Fruit fly (Drosophila melanogaster): ENCODE measurements around the gene IntS11.

IntS11 gene

dm6 chr3R:29785242-29785641, 40.1 kb downstream of the IntS11 start:
- TF ChIP-seq dmrt93B (GFP tag; optimal IDR thresholded peaks at IDR 0.05): no peak
- no peak for TF ChIP-seq Rel (GFP tag; optimal IDR thresholded peaks at IDR 0.05)
- TF ChIP-seq Rel (tag; optimal IDR thresholded peaks at IDR 0.05): peak; percentile 95
- no peak for TF ChIP-seq Vsx2 (GFP tag; optimal IDR thresholded peaks at IDR 0.05; ENCODE audit: partially characterized antibody)

dm6 chr3R:29786016-29786996, 41.2 kb downstream of the IntS11 start:
- peak; percentile 75 for TF ChIP-seq Hnf4 (GFP tag; optimal IDR thresholded peaks at IDR 0.05)
- TF ChIP-seq Dfd (GFP tag; optimal IDR thresholded peaks at IDR 0.05): no peak
- no peak for TF ChIP-seq jim (GFP tag; optimal IDR thresholded peaks at IDR 0.05)
- no peak for TF ChIP-seq Mio (GFP tag; optimal IDR thresholded peaks at IDR 0.05)
- peak; percentile 61 for TF ChIP-seq Hr83 (GFP tag; optimal IDR thresholded peaks at IDR 0.05; ENCODE audit: poor library complexity, severe bottlenecking)
- peak; percentile 55 for TF ChIP-seq rgr (GFP tag; optimal IDR thresholded peaks at IDR 0.05)
- TF ChIP-seq h (GFP tag; optimal IDR thresholded peaks at IDR 0.05): peak; percentile 65
- TF ChIP-seq N (GFP tag; optimal IDR thresholded peaks at IDR 0.05): no peak
- peak; percentile 21 for TF ChIP-seq brk (GFP tag; optimal IDR thresholded peaks at IDR 0.05)
- TF ChIP-seq CG32264 (GFP tag; optimal IDR thresholded peaks at IDR 0.05): peak; percentile 59
- TF ChIP-seq Dif (GFP tag; optimal IDR thresholded peaks at IDR 0.05; ENCODE audit: partially characterized antibody): no peak
- peak in 1 of 2 experiments; percentile 85 for TF ChIP-seq foxo (GFP tag; optimal IDR thresholded peaks at IDR 0.05)
- no peak for TF ChIP-seq lola (GFP tag; optimal IDR thresholded peaks at IDR 0.05)
- TF ChIP-seq GATAd (GFP tag; optimal IDR thresholded peaks at IDR 0.05): no peak
- peak; percentile 71 for TF ChIP-seq dmrt93B (GFP tag; optimal IDR thresholded peaks at IDR 0.05)
- no peak for TF ChIP-seq sv (GFP tag; optimal IDR thresholded peaks at IDR 0.05)
- TF ChIP-seq Abd-B (GFP tag; optimal IDR thresholded peaks at IDR 0.05): no peak
- peak; percentile 55 for TF ChIP-seq OdsH (GFP tag; optimal IDR thresholded peaks at IDR 0.05)
- TF ChIP-seq Rel (GFP tag; optimal IDR thresholded peaks at IDR 0.05): peak; percentile 13
- TF ChIP-seq Rel (tag; optimal IDR thresholded peaks at IDR 0.05): peak; percentile 52
- peak; percentile 65 for TF ChIP-seq br (GFP tag; optimal IDR thresholded peaks at IDR 0.05)
- TF ChIP-seq Myc (optimal IDR thresholded peaks at IDR 0.05): no peak
- TF ChIP-seq woc (GFP tag; optimal IDR thresholded peaks at IDR 0.05): peak; percentile 70
- peak; percentile 21 for TF ChIP-seq psq (GFP tag; optimal IDR thresholded peaks at IDR 0.05)
- no peak for TF ChIP-seq dsf (GFP tag; optimal IDR thresholded peaks at IDR 0.05; ENCODE audit: borderline replicate concordance)
- TF ChIP-seq Hr78 (GFP tag; optimal IDR thresholded peaks at IDR 0.05): no peak
- TF ChIP-seq Jra (GFP tag; optimal IDR thresholded peaks at IDR 0.05): peak; percentile 27
- no peak for TF ChIP-seq Vsx2 (GFP tag; optimal IDR thresholded peaks at IDR 0.05; ENCODE audit: partially characterized antibody)
- no peak for TF ChIP-seq pan (optimal IDR thresholded peaks at IDR 0.05)
- peak; percentile 72 for TF ChIP-seq sage (GFP tag; optimal IDR thresholded peaks at IDR 0.05)
- TF ChIP-seq CrebA (GFP tag; optimal IDR thresholded peaks at IDR 0.05; ENCODE audit: borderline replicate concordance): no peak
- TF ChIP-seq fru (GFP tag; optimal IDR thresholded peaks at IDR 0.05): peak; percentile 88
- TF ChIP-seq dl (GFP tag; optimal IDR thresholded peaks at IDR 0.05; ENCODE audit: insufficient read depth in 1 of 2, partially characterized antibody in 2 of 2): no peak
- no peak for TF ChIP-seq usp (GFP tag; optimal IDR thresholded peaks at IDR 0.05)
- no peak for TF ChIP-seq tai (GFP tag; optimal IDR thresholded peaks at IDR 0.05)
- no peak for TF ChIP-seq CG9705 (GFP tag; optimal IDR thresholded peaks at IDR 0.05)
- TF ChIP-seq HLH106 (tag; optimal IDR thresholded peaks at IDR 0.05): peak; percentile 72
- peak; percentile 11 for TF ChIP-seq Sp1 (GFP tag; optimal IDR thresholded peaks at IDR 0.05)
- peak; percentile 70 for TF ChIP-seq ey (GFP tag; optimal IDR thresholded peaks at IDR 0.05)

All from whole organism, wandering third instar larva.